Fruit fly (Drosophila melanogaster): ENCODE results near the gene nyo.

Gene nyo

dm6 chr3R:31566738-31567137, 23.9 kb downstream of the nyo start (continued):
- TF ChIP-seq CG8388 (GFP tag; optimal IDR thresholded peaks at IDR 0.05) = peak; percentile 41
- no peak for TF ChIP-seq CG18619 (GFP tag; optimal IDR thresholded peaks at IDR 0.05)
- TF ChIP-seq vvl (GFP tag; IDR thresholded peaks at IDR 0.05) = peak; percentile 79
- TF ChIP-seq nmo (GFP tag; optimal IDR thresholded peaks at IDR 0.05) = peak; percentile 75
- TF ChIP-seq CG12219 (GFP tag; optimal IDR thresholded peaks at IDR 0.05) = peak; percentile 14
- peak; percentile 15 for TF ChIP-seq CG12299 (tag; optimal IDR thresholded peaks at IDR 0.05)
- no peak for TF ChIP-seq CG5180 (GFP tag; optimal IDR thresholded peaks at IDR 0.05)
- TF ChIP-seq Oli (tag; optimal IDR thresholded peaks at IDR 0.05) = peak; percentile 60
- no peak for TF ChIP-seq CG2199 (GFP tag; IDR thresholded peaks at IDR 0.05)
- TF ChIP-seq HmgD (GFP tag; optimal IDR thresholded peaks at IDR 0.05) = no peak
- TF ChIP-seq Sox102F (GFP tag; optimal IDR thresholded peaks at IDR 0.05) = peak; percentile 52
- TF ChIP-seq H2.0 (GFP tag; IDR thresholded peaks at IDR 0.05) = 0 out of 2 replicates have a peak, but pooled peaks have one; percentile 30
- peak; percentile 49 for TF ChIP-seq chn (GFP tag; optimal IDR thresholded peaks at IDR 0.05)
- TF ChIP-seq E2f2 (GFP tag; IDR thresholded peaks at IDR 0.05) = 0 out of 2 replicates have a peak, but pooled peaks have one; percentile 11
- no peak for TF ChIP-seq Tbp (GFP tag; optimal IDR thresholded peaks at IDR 0.05)
- TF ChIP-seq kay (GFP tag; optimal IDR thresholded peaks at IDR 0.05) = no peak
- peak; percentile 70 for TF ChIP-seq row (GFP tag; IDR thresholded peaks at IDR 0.05)
- no peak for TF ChIP-seq rib (GFP tag; IDR thresholded peaks at IDR 0.05)
- TF ChIP-seq CG3281 (GFP tag; optimal IDR thresholded peaks at IDR 0.05) = no peak
- peak; percentile 6 for TF ChIP-seq CG1647 (GFP tag; optimal IDR thresholded peaks at IDR 0.05)
- TF ChIP-seq CG6683 (GFP tag; optimal IDR thresholded peaks at IDR 0.05) = no peak
- TF ChIP-seq GATAe (GFP tag; conservative IDR thresholded peaks at IDR 0.05) = no peak
- TF ChIP-seq CG34224 (GFP tag; IDR thresholded peaks at IDR 0.05; ENCODE audit: partially characterized antibody) = no peak
- TF ChIP-seq slou (GFP tag; optimal IDR thresholded peaks at IDR 0.05) = no peak
- TF ChIP-seq prd (optimal IDR thresholded peaks at IDR 0.05) = no peak
- peak; percentile 76; the same call in 1 of the 3 replicates for TF ChIP-seq prd (GFP tag; IDR thresholded peaks at IDR 0.05)
- no peak for TF ChIP-seq zen2 (GFP tag; IDR thresholded peaks at IDR 0.05; ENCODE audit: partially characterized antibody)
- TF ChIP-seq CG31365 (tag; optimal IDR thresholded peaks at IDR 0.05) = no peak
- TF ChIP-seq dm (GFP tag; optimal IDR thresholded peaks at IDR 0.05) = no peak
- TF ChIP-seq slp2 (GFP tag; optimal IDR thresholded peaks at IDR 0.05) = no peak
- peak; percentile 13 for TF ChIP-seq ATbp (GFP tag; optimal IDR thresholded peaks at IDR 0.05)
- TF ChIP-seq phol (tag; optimal IDR thresholded peaks at IDR 0.05) = peak; percentile 68
- TF ChIP-seq psq (GFP tag; optimal IDR thresholded peaks at IDR 0.05) = no peak
- peak in 1 of 2 experiments; percentile 10 for TF ChIP-seq Pdp1 (GFP tag; optimal IDR thresholded peaks at IDR 0.05)
- TF ChIP-seq zfh2 (GFP tag; optimal IDR thresholded peaks at IDR 0.05) = no peak
- peak; percentile 6 for TF ChIP-seq CG1602 (GFP tag; optimal IDR thresholded peaks at IDR 0.05)
- TF ChIP-seq PHDP (tag; optimal IDR thresholded peaks at IDR 0.05) = peak; percentile 21
- TF ChIP-seq CG14014 (GFP tag; IDR thresholded peaks at IDR 0.05) = peak; percentile 27; the same call in 1 of the 2 replicates
- no peak for TF ChIP-seq CG13287 (GFP tag; IDR thresholded peaks at IDR 0.05; ENCODE audit: partially characterized antibody)
- TF ChIP-seq CG4707 (GFP tag; optimal IDR thresholded peaks at IDR 0.05) = peak; percentile 27
- TF ChIP-seq Dbx (GFP tag; IDR thresholded peaks at IDR 0.05) = no peak
- 0 out of 3 replicates have a peak, but pooled peaks have one; percentile 16 for TF ChIP-seq B-H1 (GFP tag; IDR thresholded peaks at IDR 0.05)
- no peak for TF ChIP-seq ERR (GFP tag; optimal IDR thresholded peaks at IDR 0.05)
- 0 out of 3 replicates have a peak, but pooled peaks have one; percentile 13 for TF ChIP-seq CG11695 (GFP tag; IDR thresholded peaks at IDR 0.05)
- TF ChIP-seq H15 (GFP tag; IDR thresholded peaks at IDR 0.05) = peak; percentile 38; the same call in 1 of the 3 replicates
- no peak for TF ChIP-seq crp (GFP tag; optimal IDR thresholded peaks at IDR 0.05)
- peak; percentile 59 to 74 for TF ChIP-seq bsh (GFP tag; optimal IDR thresholded peaks at IDR 0.05)
- 0 out of 3 replicates have a peak, but pooled peaks have one; percentile 13 for TF ChIP-seq CG34422 (GFP tag; IDR thresholded peaks at IDR 0.05)
- TF ChIP-seq Dad (GFP tag; optimal IDR thresholded peaks at IDR 0.05) = peak; percentile 8
- TF ChIP-seq zen (tag; optimal IDR thresholded peaks at IDR 0.05) = no peak

Measured in whole organism, embryonic.